Fruit fly (Drosophila melanogaster): ENCODE results near the gene CG3097.

The CG3097 gene

dm6 chrX:5783260-5784040, 12.9 kb upstream of the CG3097 start (continued):
- TF ChIP-seq spab (GFP tag; optimal IDR thresholded peaks at IDR 0.05) (peak; percentile 1), CG1621 (tag; optimal IDR thresholded peaks at IDR 0.05) (peak; percentile 28), CG11762 (GFP tag; optimal IDR thresholded peaks at IDR 0.05; ENCODE audit: insufficient read depth) (peak; percentile 60), vri (GFP tag; optimal IDR thresholded peaks at IDR 0.05) (peak; percentile 80), CG3919 (GFP tag; optimal IDR thresholded peaks at IDR 0.05) (peak; percentile 72), svp (GFP tag) (peak; percentile 89), Hr39 (GFP tag; optimal IDR thresholded peaks at IDR 0.05) (peak; percentile 68), Hr38 (GFP tag; optimal IDR thresholded peaks at IDR 0.05) (no peak), Sox102F (GFP tag; optimal IDR thresholded peaks at IDR 0.05) (peak; percentile 74), Gug (GFP tag; IDR thresholded peaks at IDR 0.05) (no peak), lz (GFP tag; optimal IDR thresholded peaks at IDR 0.05) (peak; percentile 76), CG6854 (GFP tag; optimal IDR thresholded peaks at IDR 0.05) (peak; percentile 20), net (GFP tag; optimal IDR thresholded peaks at IDR 0.05) (peak; percentile 54), CG10669 (GFP tag; optimal IDR thresholded peaks at IDR 0.05) (peak; percentile 36), CG15336 (GFP tag; IDR thresholded peaks at IDR 0.05) (peak; percentile 74), CG8632 (GFP tag; optimal IDR thresholded peaks at IDR 0.05) (peak; percentile 64), CG6276 (GFP tag; optimal IDR thresholded peaks at IDR 0.05) (peak; percentile 66)

- TF ChIP-seq CG11902 (GFP tag; optimal IDR thresholded peaks at IDR 0.05) (no peak), CG3919 (GFP tag; optimal IDR thresholded peaks at IDR 0.05) (no peak), CG6276 (GFP tag; optimal IDR thresholded peaks at IDR 0.05) (no peak), CG8319 (GFP tag; optimal IDR thresholded peaks at IDR 0.05) (no peak), CG11762 (GFP tag; optimal IDR thresholded peaks at IDR 0.05; ENCODE audit: insufficient read depth) (no peak), Met (GFP tag; optimal IDR thresholded peaks at IDR 0.05) (no peak), Sox102F (GFP tag; optimal IDR thresholded peaks at IDR 0.05) (no peak)
Observed at dm6 chrX:5781520-5781919, 10.9 kb upstream of the CG3097 start, which contains the start of gene CG3108. TSS of gene CG3108 (minus strand) at chrX:5781620.

- TF ChIP-seq CG15336 (GFP tag; IDR thresholded peaks at IDR 0.05) (no peak), ss (GFP tag; optimal IDR thresholded peaks at IDR 0.05) (no peak), Hr38 (GFP tag; optimal IDR thresholded peaks at IDR 0.05) (no peak)
Observed at dm6 chrX:5776547-5776946, 6.0 kb upstream of the CG3097 start, which contains the start of gene CG42264. TSS of gene CG42264 (minus strand) at chrX:5776647.

- TF ChIP-seq Sox15 (GFP tag; optimal IDR thresholded peaks at IDR 0.05) (no peak), acj6 (GFP tag; optimal IDR thresholded peaks at IDR 0.05) (no peak), CG8119 (GFP tag; IDR thresholded peaks at IDR 0.05) (0 out of 3 replicates have a peak, but pooled peaks have one; percentile 25), esn (GFP tag; optimal IDR thresholded peaks at IDR 0.05) (no peak), CG6163 (GFP tag; IDR thresholded peaks at IDR 0.05) (no peak), CG6854 (GFP tag; optimal IDR thresholded peaks at IDR 0.05) (peak; percentile 48), CG10669 (GFP tag; optimal IDR thresholded peaks at IDR 0.05) (no peak), CG1621 (tag; optimal IDR thresholded peaks at IDR 0.05) (no peak), eg (GFP tag; IDR thresholded peaks at IDR 0.05) (no peak), Blimp-1 (GFP tag; optimal IDR thresholded peaks at IDR 0.05) (peak; percentile 90), CG9139 (GFP tag; optimal IDR thresholded peaks at IDR 0.05) (no peak), ss (GFP tag; optimal IDR thresholded peaks at IDR 0.05) (no peak), svp (GFP tag) (no peak), CG7368 (GFP tag; optimal IDR thresholded peaks at IDR 0.05) (no peak), CG32006 (GFP tag; optimal IDR thresholded peaks at IDR 0.05) (no peak), CG34406 (GFP tag; optimal IDR thresholded peaks at IDR 0.05) (no peak), Sox14 (GFP tag; optimal IDR thresholded peaks at IDR 0.05) (no peak), Ets21C (GFP tag; optimal IDR thresholded peaks at IDR 0.05) (no peak), Gug (GFP tag; IDR thresholded peaks at IDR 0.05) (no peak), Sox102F (GFP tag; optimal IDR thresholded peaks at IDR 0.05) (no peak), CG8319 (GFP tag; optimal IDR thresholded peaks at IDR 0.05) (no peak), CG11294 (GFP tag; IDR thresholded peaks at IDR 0.05) (no peak), Met (GFP tag; optimal IDR thresholded peaks at IDR 0.05) (no peak), Eip75B (GFP tag; optimal IDR thresholded peaks at IDR 0.05) (no peak), Hr4 (GFP tag; optimal IDR thresholded peaks at IDR 0.05) (no peak), dsx (GFP tag; optimal IDR thresholded peaks at IDR 0.05; ENCODE audit: poor library complexity, severe bottlenecking) (no peak)
Observed at dm6 chrX:5772409-5772808, 1.8 kb upstream of the CG3097 start.
